Fruit fly (Drosophila melanogaster) whole organism, pupa: ENCODE measurements around the gene CG32572.

Experiments used
- CG10348 ChIP-seq: fragments of 200-800 bp; sonication (Bioruptor generic); IDR thresholded peaks from 2 replicates; pipeline ENCODE4 v1.3.6; 2022; ENCODE audit warnings: missing biosample characterization, missing genetic modification characterization
- CG12605 ChIP-seq: fragments of 200-800 bp; sonication (Bioruptor generic); IDR thresholded peaks from 2 replicates; pipeline ENCODE4 v1.3.6; 2022; ENCODE audit warnings: missing biosample characterization, missing genetic modification characterization
- CG13204 ChIP-seq: fragments of 200-800 bp; sonication (Bioruptor generic); optimal IDR thresholded peaks from 2 replicates; lab custom pipeline; 2018; ENCODE audit warnings: missing biosample characterization, mild to moderate bottlenecking, missing genetic modification characterization, moderate library complexity
- CG14655 ChIP-seq: fragments of 200-800 bp; sonication (Bioruptor generic); optimal IDR thresholded peaks from 3 replicates; lab custom pipeline; 2017; ENCODE audit warnings: mild to moderate bottlenecking, missing biosample characterization, missing genetic modification reagents, missing genetic modification characterization
- CG15710 ChIP-seq: fragments of 200-800 bp; sonication (Bioruptor generic); optimal IDR thresholded peaks from 2 replicates; lab custom pipeline; 2018; ENCODE audit warnings: missing biosample characterization, mild to moderate bottlenecking, missing genetic modification characterization, moderate library complexity
- CG17806 ChIP-seq: fragments of 200-800 bp; sonication (Bioruptor generic); optimal IDR thresholded peaks from 2 replicates; lab custom pipeline; 2018; ENCODE audit warnings: missing biosample characterization, mild to moderate bottlenecking, missing genetic modification characterization, moderate library complexity
- CG32121 ChIP-seq: fragments of 200-800 bp; sonication (Bioruptor generic); IDR thresholded peaks from 2 replicates; pipeline ENCODE4 v1.3.6; 2022; ENCODE audit warnings: missing biosample characterization, missing genetic modification characterization
- CG34367 ChIP-seq: fragments of 200-800 bp; sonication (Bioruptor generic); optimal IDR thresholded peaks from 2 replicates; lab custom pipeline; 2018; ENCODE audit warnings: missing biosample characterization, mild to moderate bottlenecking, missing genetic modification characterization
- CG4496 ChIP-seq: fragments of 200-800 bp; sonication (Bioruptor generic); IDR thresholded peaks from 3 replicates; pipeline ENCODE4 v1.3.6; 2022; ENCODE audit warnings: missing biosample characterization, missing genetic modification characterization
- CG8159 ChIP-seq: fragments of 200-800 bp; sonication (Bioruptor generic); optimal IDR thresholded peaks from 3 replicates; lab custom pipeline; 2018; ENCODE audit warnings: missing biosample characterization, mild to moderate bottlenecking, missing genetic modification characterization, moderate library complexity
- CG8301 ChIP-seq: fragments of 200-800 bp; sonication (Bioruptor generic); optimal IDR thresholded peaks from 2 replicates; lab custom pipeline; 2018; ENCODE audit warnings: missing biosample characterization, mild to moderate bottlenecking, missing genetic modification characterization
- CG9948 ChIP-seq: fragments of 200-800 bp; sonication (Bioruptor generic); optimal IDR thresholded peaks from 2 replicates; lab custom pipeline; 2018; ENCODE audit warnings: missing biosample characterization, mild to moderate bottlenecking, missing genetic modification characterization, moderate library complexity
- D1 ChIP-seq: fragments of 200-800 bp; sonication (Bioruptor generic); optimal IDR thresholded peaks from 2 replicates; lab custom pipeline; 2018; ENCODE audit warnings: missing biosample characterization, mild to moderate bottlenecking, missing genetic modification characterization, moderate library complexity
- EcR ChIP-seq: fragments of 200-800 bp; sonication (Bioruptor generic); optimal IDR thresholded peaks from 3 replicates; lab custom pipeline; 2019; ENCODE audit warnings: missing biosample characterization, missing genetic modification characterization, mild to moderate bottlenecking, moderate library complexity, missing genetic modification reagents
- Ets98B ChIP-seq: fragments of 200-800 bp; sonication (Bioruptor generic); IDR thresholded peaks from 2 replicates; pipeline ENCODE4 v1.3.6; 2022; ENCODE audit warnings: missing biosample characterization, missing genetic modification characterization
- Pif1A ChIP-seq: fragments of 200-800 bp; sonication (Bioruptor generic); optimal IDR thresholded peaks from 3 replicates; lab custom pipeline; 2016; ENCODE audit warnings: missing biosample characterization, missing genetic modification characterization
- Pif1B ChIP-seq: fragments of 200-800 bp; sonication (Bioruptor generic); optimal IDR thresholded peaks from 3 replicates; lab custom pipeline; 2016; ENCODE audit warnings: missing biosample characterization, missing genetic modification characterization
- Snoo ChIP-seq: fragments of 200-800 bp; sonication (Bioruptor generic); optimal IDR thresholded peaks from 3 replicates; lab custom pipeline; 2017; ENCODE audit warnings: missing biosample characterization, mild to moderate bottlenecking, missing genetic modification characterization, inconsistent platforms
- fd96Ca ChIP-seq: fragments of 200-800 bp; sonication (Bioruptor generic); IDR thresholded peaks from 3 replicates; pipeline ENCODE4 v1.3.6; 2022; ENCODE audit warnings: missing biosample characterization, missing genetic modification characterization
- gl ChIP-seq: fragments of 200-800 bp; sonication (Bioruptor generic); optimal IDR thresholded peaks from 2 replicates; lab custom pipeline; 2018; ENCODE audit warnings: missing biosample characterization, mild to moderate bottlenecking, missing genetic modification characterization
- rn ChIP-seq: fragments of 200-800 bp; sonication (Bioruptor generic); IDR thresholded peaks from 2 replicates; pipeline ENCODE4 v1.3.6; 2022; ENCODE audit warnings: missing biosample characterization, missing genetic modification characterization

The CG32572 gene

DNA sequence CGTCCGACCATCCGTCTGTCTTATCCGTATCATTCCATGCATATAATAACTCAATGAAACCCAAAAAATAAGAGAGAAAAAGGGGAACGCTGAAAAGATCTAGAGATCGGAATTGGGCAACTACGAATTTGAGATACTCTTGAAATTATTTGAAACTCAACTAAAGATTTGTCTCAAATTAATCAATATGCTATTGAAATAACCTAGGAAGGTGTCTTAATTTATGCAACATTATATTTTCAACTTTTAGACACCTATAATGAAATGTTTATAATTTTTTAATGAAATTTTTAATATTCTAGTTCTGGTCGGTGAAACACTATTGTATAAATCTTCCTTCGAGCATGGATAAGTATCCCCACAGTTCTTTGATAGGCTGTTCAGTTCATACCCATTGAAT lies 39.6 kb downstream of the CG32572 start:
- TF ChIP-seq CG4496 (GFP tag; lab: Robert Waterston, UW) (no peak), Snoo (tag; lab: Kevin White, UChicago) (no peak), EcR (GFP tag; lab: Kevin White, UChicago) (no peak), CG8159 (tag; lab: Kevin White, UChicago) (peak; percentile 18)

dm6 chrX:16761531-16761930 lies 40.5 kb downstream of the CG32572 start:
- TF ChIP-seq rn (GFP tag; lab: Robert Waterston, UW) (peak; percentile 67), Ets98B (GFP tag; lab: Robert Waterston, UW) (peak; percentile 51), CG4496 (GFP tag; lab: Robert Waterston, UW) (peak; percentile 82), CG34367 (tag; lab: Kevin White, UChicago) (peak; percentile 30), CG12605 (GFP tag; lab: Robert Waterston, UW) (no peak), CG15710 (tag; lab: Kevin White, UChicago) (peak; percentile 45), CG8301 (peak; percentile 46), gl (tag; lab: Kevin White, UChicago) (no peak), CG17806 (peak; percentile 43), CG13204 (GFP tag; lab: Kevin White, UChicago) (no peak), CG32121 (GFP tag; lab: Robert Waterston, UW) (peak; percentile 48; the same call in 1 of the 2 replicates), EcR (GFP tag; lab: Kevin White, UChicago) (no peak), CG14655 (GFP tag; lab: Kevin White, UChicago) (peak; percentile 54), CG9948 (peak; percentile 65), D1 (tag; lab: Kevin White, UChicago) (no peak), CG10348 (GFP tag; lab: Robert Waterston, UW) (no peak), fd96Ca (GFP tag; lab: Robert Waterston, UW) (peak; percentile 81), CG8159 (tag; lab: Kevin White, UChicago) (peak; percentile 56), Pif1A (GFP tag; lab: Kevin White, UChicago) (peak; percentile 63), Pif1B (GFP tag; lab: Kevin White, UChicago) (peak; percentile 55), Snoo (tag; lab: Kevin White, UChicago) (peak; percentile 61)

DNA sequence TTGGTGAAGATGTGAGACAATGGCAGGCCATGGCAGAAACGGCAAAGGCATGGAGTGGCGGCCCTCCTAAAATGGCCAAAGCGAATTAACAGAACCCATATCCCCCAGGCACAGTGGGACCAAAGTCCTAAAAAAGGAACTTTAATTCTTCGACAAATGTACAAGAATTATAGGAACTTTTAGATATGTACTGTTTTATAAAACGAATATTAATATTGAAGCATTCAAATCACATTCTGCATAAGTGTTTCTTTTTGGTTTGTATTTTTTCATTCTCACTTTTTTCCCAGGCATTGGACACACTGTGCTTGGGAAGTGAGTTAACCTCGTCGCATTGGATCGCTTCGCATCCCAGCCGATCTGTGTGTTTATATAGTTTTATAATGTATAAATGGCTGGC lies 44.0 kb downstream of the CG32572 start:
- TF ChIP-seq CG8159 (tag; lab: Kevin White, UChicago) (peak; percentile 38), EcR (GFP tag; lab: Kevin White, UChicago) (no peak), Pif1B (GFP tag; lab: Kevin White, UChicago) (peak; percentile 52), CG15710 (tag; lab: Kevin White, UChicago) (peak; percentile 30), CG9948 (peak; percentile 28), Pif1A (GFP tag; lab: Kevin White, UChicago) (peak; percentile 44), CG8301 (peak; percentile 24), CG13204 (GFP tag; lab: Kevin White, UChicago) (no peak), Snoo (tag; lab: Kevin White, UChicago) (no peak), CG32121 (GFP tag; lab: Robert Waterston, UW) (no peak), fd96Ca (GFP tag; lab: Robert Waterston, UW) (no peak), CG4496 (GFP tag; lab: Robert Waterston, UW) (0 out of 3 replicates have a peak, but pooled peaks have one; percentile 41), CG34367 (tag; lab: Kevin White, UChicago) (peak; percentile 16), CG17806 (peak; percentile 42), D1 (tag; lab: Kevin White, UChicago) (no peak), CG14655 (GFP tag; lab: Kevin White, UChicago) (peak; percentile 55), rn (GFP tag; lab: Robert Waterston, UW) (no peak), CG10348 (GFP tag; lab: Robert Waterston, UW) (no peak)

DNA sequence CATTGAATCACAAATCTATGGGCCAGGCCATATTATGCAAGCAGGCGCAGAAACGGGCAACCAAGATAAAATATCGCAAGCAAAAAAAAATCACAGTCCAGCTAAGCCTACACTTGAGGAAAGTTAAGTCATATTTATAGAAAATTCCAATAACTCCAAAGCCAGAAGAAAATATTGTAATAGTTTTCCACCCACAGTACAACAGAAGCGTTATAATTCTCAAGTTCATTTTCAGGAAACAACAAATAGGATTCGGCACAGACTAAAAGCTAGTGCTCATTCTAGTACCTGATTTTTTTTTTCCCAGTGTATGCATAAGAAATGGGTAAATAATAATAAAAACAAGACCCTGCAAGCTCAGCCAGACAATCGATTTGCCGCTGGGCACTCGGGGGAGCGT lies 44.8 kb downstream of the CG32572 start:
- TF ChIP-seq CG14655 (GFP tag; lab: Kevin White, UChicago) (peak; percentile 48), CG17806 (peak; percentile 14), EcR (GFP tag; lab: Kevin White, UChicago) (no peak), Snoo (tag; lab: Kevin White, UChicago) (no peak), CG32121 (GFP tag; lab: Robert Waterston, UW) (no peak), CG12605 (GFP tag; lab: Robert Waterston, UW) (no peak), Ets98B (GFP tag; lab: Robert Waterston, UW) (peak; percentile 24; the same call in 1 of the 2 replicates), CG4496 (GFP tag; lab: Robert Waterston, UW) (peak; percentile 38; the same call in 1 of the 3 replicates), CG8159 (tag; lab: Kevin White, UChicago) (peak; percentile 33), Pif1B (GFP tag; lab: Kevin White, UChicago) (peak; percentile 38), CG13204 (GFP tag; lab: Kevin White, UChicago) (no peak), gl (tag; lab: Kevin White, UChicago) (no peak), rn (GFP tag; lab: Robert Waterston, UW) (no peak), D1 (tag; lab: Kevin White, UChicago) (no peak), CG10348 (GFP tag; lab: Robert Waterston, UW) (no peak), Pif1A (GFP tag; lab: Kevin White, UChicago) (peak; percentile 40), CG15710 (tag; lab: Kevin White, UChicago) (peak; percentile 44), CG8301 (peak; percentile 13), fd96Ca (GFP tag; lab: Robert Waterston, UW) (peak; percentile 47; the same call in 1 of the 3 replicates), CG34367 (tag; lab: Kevin White, UChicago) (peak; percentile 32), CG9948 (peak; percentile 41)

DNA sequence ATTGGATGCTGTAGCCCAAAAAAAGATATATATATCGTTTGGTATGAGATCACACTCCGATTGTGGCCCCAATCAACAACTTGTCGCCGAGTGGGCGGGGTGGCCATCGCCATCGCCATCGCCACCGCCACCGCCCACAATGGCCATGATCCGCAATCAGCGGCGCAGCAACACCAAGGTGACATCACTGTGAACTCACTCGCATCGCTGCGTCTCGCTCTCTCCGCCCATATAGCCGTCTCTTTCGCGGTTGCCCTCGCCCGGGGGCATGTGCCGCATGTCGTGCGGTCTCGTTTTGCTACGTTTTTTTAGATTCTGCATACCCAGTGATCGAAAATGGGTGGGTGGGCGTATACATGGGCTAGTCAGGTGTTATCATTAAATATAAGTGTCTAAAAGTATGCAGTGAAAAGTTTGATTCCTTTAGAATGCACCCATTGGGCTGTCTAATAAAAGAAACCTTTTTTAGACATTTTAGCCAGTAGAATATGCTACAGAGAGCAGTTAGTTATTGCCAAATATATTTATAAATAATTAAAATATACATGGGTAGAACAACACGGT lies 46.0 kb downstream of the CG32572 start:
- TF ChIP-seq Snoo (tag; lab: Kevin White, UChicago) = no peak
- 0 out of 2 replicates have a peak, but pooled peaks have one; percentile 6 for TF ChIP-seq Ets98B (GFP tag; lab: Robert Waterston, UW)
- TF ChIP-seq CG14655 (GFP tag; lab: Kevin White, UChicago) = peak; percentile 16
